Fruit fly (Drosophila melanogaster) whole organism, embryonic: ENCODE measurements around the gene CG34398.

Source experiments
- Abd-B ChIP-seq: fragments of 200-800 bp; sonication (Bioruptor generic); optimal IDR thresholded peaks from 2 replicates; lab custom pipeline; 2018; ENCODE audit warnings: missing biosample characterization, mild to moderate bottlenecking, missing genetic modification characterization, moderate library complexity
- Aef1 ChIP-seq: fragments of 200-800 bp; sonication (Bioruptor generic); IDR thresholded peaks from 3 replicates; pipeline ENCODE4 v1.3.6; 2022; ENCODE audit warnings: missing biosample characterization, missing genetic modification characterization
- Atf6 ChIP-seq: fragments of 200-800 bp; sonication (Bioruptor generic); IDR thresholded peaks from 2 replicates; pipeline ENCODE4 v1.3.6; 2022; ENCODE audit warnings: missing biosample characterization, missing genetic modification characterization
- B-H1 ChIP-seq: fragments of 200-800 bp; sonication (Bioruptor generic); IDR thresholded peaks from 3 replicates; pipeline ENCODE4 v1.3.6; 2022; ENCODE audit warnings: missing biosample characterization, missing genetic modification characterization
- BtbVII ChIP-seq: fragments of 200-800 bp; sonication (Bioruptor generic); optimal IDR thresholded peaks from 3 replicates; lab custom pipeline; 2017; ENCODE audit warnings: missing biosample characterization, mild to moderate bottlenecking, missing genetic modification characterization
- CG10543 ChIP-seq: fragments of 200-800 bp; sonication (Bioruptor generic); optimal IDR thresholded peaks from 3 replicates; lab custom pipeline; 2017; ENCODE audit warnings: missing biosample characterization, mild to moderate bottlenecking, missing genetic modification characterization, moderate library complexity
- CG11247 ChIP-seq: fragments of 200-800 bp; sonication (Bioruptor generic); IDR thresholded peaks from 2 replicates; pipeline ENCODE4 v1.3.6; 2022; ENCODE audit warnings: missing biosample characterization, missing genetic modification characterization
- CG11398 ChIP-seq: fragments of 200-800 bp; sonication (Bioruptor generic); optimal IDR thresholded peaks from 2 replicates; lab custom pipeline; 2016; ENCODE audit warnings: missing biosample characterization, missing genetic modification characterization
- CG12071 ChIP-seq: fragments of 200-800 bp; sonication (Bioruptor generic); optimal IDR thresholded peaks from 3 replicates; lab custom pipeline; 2018; ENCODE audit warnings: missing biosample characterization, mild to moderate bottlenecking, missing genetic modification characterization
- CG14050 ChIP-seq: fragments of 200-800 bp; sonication (Bioruptor generic); IDR thresholded peaks from 3 replicates; pipeline ENCODE4 v1.3.6; 2022; ENCODE audit warnings: missing biosample characterization, missing genetic modification characterization
- CG14965 ChIP-seq: fragments of 200-800 bp; sonication (Bioruptor generic); optimal IDR thresholded peaks from 2 replicates; lab custom pipeline; 2016; ENCODE audit warnings: missing biosample characterization, missing genetic modification characterization, borderline replicate concordance
- CG15011 ChIP-seq: fragments of 200-800 bp; sonication (Bioruptor generic); optimal IDR thresholded peaks from 3 replicates; lab custom pipeline; 2018; ENCODE audit warnings: missing biosample characterization, mild to moderate bottlenecking, missing genetic modification characterization
- CG15696 ChIP-seq: fragments of 200-800 bp; sonication (Bioruptor generic); optimal IDR thresholded peaks from 2 replicates; lab custom pipeline; 2019; ENCODE audit warnings: missing biosample characterization, mild to moderate bottlenecking, missing genetic modification characterization, moderate library complexity
- CG16813 ChIP-seq: fragments of 200-800 bp; sonication (Bioruptor generic); IDR thresholded peaks from 3 replicates; pipeline ENCODE4 v1.3.6; 2022; ENCODE audit warnings: missing biosample characterization, missing genetic modification characterization; ENCODE audit not compliant: partially characterized antibody
- CG18619 ChIP-seq: fragments of 200-800 bp; sonication (Bioruptor generic); optimal IDR thresholded peaks from 3 replicates; lab custom pipeline; 2017; ENCODE audit warnings: missing biosample characterization, mild to moderate bottlenecking, missing genetic modification characterization
- CG18764 ChIP-seq: fragments of 200-800 bp; sonication (Bioruptor generic); optimal IDR thresholded peaks from 3 replicates; lab custom pipeline; 2016; ENCODE audit warnings: missing biosample characterization, missing genetic modification characterization
- CG2889 ChIP-seq: fragments of 200-800 bp; sonication (Bioruptor generic); IDR thresholded peaks from 3 replicates; pipeline ENCODE4 v1.3.6; 2022; ENCODE audit warnings: missing biosample characterization, missing genetic modification characterization
- CG31388 ChIP-seq: fragments of 200-800 bp; sonication (Bioruptor generic); optimal IDR thresholded peaks from 2 replicates; lab custom pipeline; 2016; ENCODE audit warnings: missing biosample characterization, missing genetic modification characterization
- CG7928 ChIP-seq: fragments of 200-800 bp; sonication (Bioruptor generic); optimal IDR thresholded peaks from 2 replicates; lab custom pipeline; 2017; ENCODE audit warnings: missing biosample characterization, mild to moderate bottlenecking, missing genetic modification characterization
- CG8478 ChIP-seq: fragments of >200 bp; optimal IDR thresholded peaks from 2 replicates; lab custom pipeline; 2018
- CG8924 ChIP-seq: fragments of 200-800 bp; optimal IDR thresholded peaks from 3 replicates; lab custom pipeline; 2019; ENCODE audit warnings: missing biosample characterization, mild to moderate bottlenecking, missing genetic modification characterization, moderate library complexity
- CG9797 ChIP-seq: fragments of 200-800 bp; sonication (Bioruptor generic); optimal IDR thresholded peaks from 3 replicates; lab custom pipeline; 2018; ENCODE audit warnings: missing biosample characterization, mild to moderate bottlenecking, missing genetic modification characterization
- CG9932 ChIP-seq: fragments of 200-800 bp; sonication (Bioruptor generic); IDR thresholded peaks from 2 replicates; pipeline ENCODE4 v1.3.6; 2022; ENCODE audit warnings: missing biosample characterization, missing genetic modification characterization
- D ChIP-seq, 2 experiments: fragments of 200-800 bp in 1 of 2; fragments of >200 bp in 1 of 2; sonication (Bioruptor generic) in 1 of 2; optimal IDR thresholded peaks; 2 replicates in 1 of 2; 3 replicates in 1 of 2; lab custom pipeline; 2017; ENCODE audit warnings: mild to moderate bottlenecking in 1 of 2, missing biosample characterization in 1 of 2, missing genetic modification characterization in 1 of 2, missing genetic modification reagents in 1 of 2
- Deaf1 ChIP-seq: fragments of 200-800 bp; optimal IDR thresholded peaks from 3 replicates; lab custom pipeline; 2019; ENCODE audit warnings: missing biosample characterization, mild to moderate bottlenecking, missing genetic modification characterization, moderate library complexity
- Dip3 ChIP-seq: fragments of 200-800 bp; sonication (Bioruptor generic); optimal IDR thresholded peaks from 3 replicates; lab custom pipeline; 2016; ENCODE audit warnings: missing biosample characterization, missing genetic modification characterization
- Dll ChIP-seq: fragments of 200-800 bp; sonication (Bioruptor generic); IDR thresholded peaks from 4 replicates; pipeline ENCODE4 v1.3.6; 2022; ENCODE audit warnings: missing biosample characterization, missing genetic modification characterization; ENCODE audit not compliant: partially characterized antibody
- Doc3 ChIP-seq: fragments of 200-800 bp; sonication (Bioruptor generic); IDR thresholded peaks from 3 replicates; pipeline ENCODE4 v1.3.6; 2022; ENCODE audit warnings: missing biosample characterization, missing genetic modification characterization; ENCODE audit not compliant: partially characterized antibody
- Hmx ChIP-seq: fragments of 200-800 bp; sonication (Bioruptor generic); optimal IDR thresholded peaks from 2 replicates; lab custom pipeline; 2016; ENCODE audit warnings: missing biosample characterization, missing genetic modification characterization
- Mes4 ChIP-seq: fragments of 200-800 bp; sonication (Bioruptor generic); optimal IDR thresholded peaks from 2 replicates; lab custom pipeline; 2016; ENCODE audit warnings: missing biosample characterization, missing genetic modification characterization
- Stat92E ChIP-seq, 3 experiments: fragments of >200 bp in 2 of 3; fragments of 200-800 bp in 1 of 3; sonication (Bioruptor generic) in 1 of 3; optimal IDR thresholded peaks; 2 replicates each; lab custom pipeline; 2017 to 2019; ENCODE audit warnings: missing biosample characterization in 3 of 3, missing genetic modification characterization in 3 of 3, mild to moderate bottlenecking in 1 of 3, moderate library complexity in 1 of 3
- Usf ChIP-seq: fragments of 200-800 bp; sonication (Bioruptor generic); optimal IDR thresholded peaks from 2 replicates; lab custom pipeline; 2017; ENCODE audit warnings: missing genotype, missing biosample characterization, missing genetic modification characterization
- ato ChIP-seq: fragments of 200-800 bp; sonication (Bioruptor generic); IDR thresholded peaks from 2 replicates; pipeline ENCODE4 v1.3.6; 2022; ENCODE audit warnings: missing biosample characterization, missing genetic modification characterization; ENCODE audit not compliant: partially characterized antibody
- bab2 ChIP-seq: fragments of 200-800 bp; sonication (Bioruptor generic); optimal IDR thresholded peaks from 2 replicates; lab custom pipeline; 2016; ENCODE audit warnings: missing biosample characterization, missing genetic modification characterization
- cg ChIP-seq: fragments of 200-800 bp; sonication (Bioruptor generic); optimal IDR thresholded peaks from 3 replicates; lab custom pipeline; 2019; ENCODE audit warnings: missing biosample characterization, mild to moderate bottlenecking, missing genetic modification characterization, moderate library complexity
- chif ChIP-seq, 2 experiments: fragments of 200-800 bp; sonication (Bioruptor generic); optimal IDR thresholded peaks; 3 replicates each; lab custom pipeline; 2016; ENCODE audit warnings: missing biosample characterization in 2 of 2, missing genetic modification characterization in 2 of 2
- chm ChIP-seq: fragments of 200-800 bp; sonication (Bioruptor generic); IDR thresholded peaks from 2 replicates; pipeline ENCODE4 v1.3.6; 2022; ENCODE audit warnings: missing biosample characterization, missing genetic modification characterization
- dati ChIP-seq: fragments of 200-800 bp; sonication (Bioruptor generic); IDR thresholded peaks from 2 replicates; pipeline ENCODE4 v1.3.6; 2022; ENCODE audit warnings: missing biosample characterization, missing genetic modification characterization
- fd102C ChIP-seq: fragments of 200-800 bp; sonication (Bioruptor generic); optimal IDR thresholded peaks from 2 replicates; lab custom pipeline; 2018; ENCODE audit warnings: missing biosample characterization, mild to moderate bottlenecking, missing genetic modification characterization, moderate library complexity
- fd96Cb ChIP-seq: fragments of 200-800 bp; sonication (Bioruptor generic); optimal IDR thresholded peaks from 2 replicates; lab custom pipeline; 2018; ENCODE audit warnings: missing biosample characterization, mild to moderate bottlenecking, missing genetic modification characterization, moderate library complexity
- jumu ChIP-seq: fragments of 200-800 bp; sonication (Bioruptor generic); optimal IDR thresholded peaks from 3 replicates; lab custom pipeline; 2016; ENCODE audit warnings: missing biosample characterization, missing genetic modification characterization
- mld ChIP-seq: fragments of 200-800 bp; sonication (Bioruptor generic); IDR thresholded peaks from 3 replicates; pipeline ENCODE4 v1.3.6; 2022; ENCODE audit warnings: missing biosample characterization, missing genetic modification characterization; ENCODE audit not compliant: partially characterized antibody
- nerfin-1 ChIP-seq: fragments of 200-800 bp; sonication (Bioruptor generic); optimal IDR thresholded peaks from 3 replicates; lab custom pipeline; 2019; ENCODE audit warnings: missing biosample characterization, mild to moderate bottlenecking, missing genetic modification characterization, moderate library complexity
- org-1 ChIP-seq: fragments of 200-800 bp; sonication (Bioruptor generic); optimal IDR thresholded peaks from 2 replicates; lab custom pipeline; 2017; ENCODE audit warnings: missing biosample characterization, missing genetic modification characterization
- row ChIP-seq: fragments of 200-800 bp; sonication (Bioruptor generic); IDR thresholded peaks from 3 replicates; pipeline ENCODE4 v1.3.6; 2022; ENCODE audit warnings: missing biosample characterization, missing genetic modification characterization
- salm ChIP-seq: fragments of 200-800 bp; sonication (Bioruptor generic); optimal IDR thresholded peaks from 2 replicates; lab custom pipeline; 2018; ENCODE audit warnings: missing biosample characterization, mild to moderate bottlenecking, missing genetic modification characterization
- stc ChIP-seq: fragments of 200-800 bp; sonication (Bioruptor generic); IDR thresholded peaks from 2 replicates; pipeline ENCODE4 v1.3.6; 2022; ENCODE audit warnings: missing biosample characterization, missing genetic modification characterization
- tx ChIP-seq: fragments of 200-800 bp; sonication (Bioruptor generic); optimal IDR thresholded peaks from 2 replicates; lab custom pipeline; 2016; ENCODE audit warnings: missing biosample characterization, missing genetic modification characterization
- unpg ChIP-seq: fragments of 200-800 bp; sonication (Bioruptor generic); optimal IDR thresholded peaks from 3 replicates; lab custom pipeline; 2018; ENCODE audit warnings: missing biosample characterization, mild to moderate bottlenecking, missing genetic modification characterization, moderate library complexity

The CG34398 gene

DNA sequence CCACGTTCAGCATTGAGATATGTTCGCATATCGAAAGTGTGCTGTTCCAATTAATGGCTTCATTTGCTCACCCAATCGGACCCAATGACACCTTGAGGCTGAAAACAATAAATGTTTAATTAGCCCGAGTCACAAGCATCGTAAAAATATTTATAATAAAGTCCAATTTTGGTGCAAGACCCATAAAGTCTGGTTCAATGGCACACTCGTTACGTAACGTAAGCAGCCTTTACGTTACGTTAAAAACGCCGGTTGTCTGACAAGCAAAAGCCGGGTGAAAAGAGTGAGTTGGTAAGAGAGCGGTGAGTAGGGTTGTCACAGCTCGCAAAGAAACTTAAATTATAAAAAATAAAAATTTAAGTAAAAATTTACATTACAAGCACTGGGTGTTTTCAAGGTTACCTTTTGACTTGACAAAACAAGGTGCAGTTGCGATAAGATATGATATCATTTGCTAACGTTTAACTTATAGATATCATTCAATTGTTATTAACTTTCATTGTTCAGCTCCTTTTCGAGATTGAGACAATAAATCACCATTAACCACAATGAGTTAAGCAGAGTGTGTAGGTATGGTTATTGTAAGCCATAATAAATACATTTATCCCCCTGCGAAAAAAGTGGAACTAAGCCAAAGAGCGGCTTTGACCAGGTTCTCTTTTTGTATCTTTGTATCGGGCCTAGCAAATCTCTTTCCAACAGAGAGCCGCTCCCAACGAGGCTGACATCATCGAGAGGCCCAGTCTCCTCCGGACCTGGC lies 452 bp upstream of the CG34398 start (continued):
- TF ChIP-seq bab2 (GFP tag; lab: Kevin White, UChicago) (no peak), CG14965 (no peak), row (GFP tag; lab: Robert Waterston, UW) (peak; percentile 49; the same call in 1 of the 3 replicates), Doc3 (GFP tag; lab: Robert Waterston, UW) (no peak), CG18764 (GFP tag; lab: Kevin White, UChicago) (no peak), mld (GFP tag; lab: Robert Waterston, UW) (no peak), fd102C (GFP tag; lab: Kevin White, UChicago) (no peak), CG15696 (tag; lab: Kevin White, UChicago) (no peak), nerfin-1 (tag; lab: Kevin White, UChicago) (peak; percentile 28), chif (GFP tag; optimal IDR thresholded peaks at IDR 0.05; lab: Kevin White, UChicago) (peak in 1 of 2 experiments; percentile 8), CG10543 (GFP tag; lab: Kevin White, UChicago) (no peak), Usf (no peak), CG14050 (GFP tag; lab: Robert Waterston, UW) (no peak), CG12071 (GFP tag; lab: Kevin White, UChicago) (no peak), D (optimal IDR thresholded peaks at IDR 0.05; lab: Kevin White, UChicago) (no peak), D (GFP tag; optimal IDR thresholded peaks at IDR 0.05; lab: Kevin White, UChicago) (no peak), Deaf1 (tag; lab: Kevin White, UChicago) (no peak), CG15011 (GFP tag; lab: Kevin White, UChicago) (peak; percentile 27), Dip3 (GFP tag; lab: Kevin White, UChicago) (peak; percentile 11), tx (GFP tag; lab: Kevin White, UChicago) (no peak), unpg (GFP tag; lab: Kevin White, UChicago) (peak; percentile 63), B-H1 (no peak), CG7928 (peak; percentile 0), Abd-B (GFP tag; lab: Kevin White, UChicago) (peak; percentile 27), CG2889 (GFP tag; lab: Robert Waterston, UW) (no peak), Aef1 (GFP tag; lab: Robert Waterston, UW) (no peak), stc (GFP tag; lab: Robert Waterston, UW) (no peak), ato (GFP tag; lab: Robert Waterston, UW) (no peak), chm (GFP tag; lab: Robert Waterston, UW) (no peak), CG8478 (lab: Kevin White, UChicago) (no peak), Mes4 (GFP tag; lab: Kevin White, UChicago) (no peak), Dll (no peak), CG18619 (peak; percentile 17), CG8924 (tag; lab: Kevin White, UChicago) (peak; percentile 34), fd96Cb (tag; lab: Kevin White, UChicago) (peak; percentile 44), salm (tag; lab: Kevin White, UChicago) (peak; percentile 12), jumu (GFP tag; lab: Kevin White, UChicago) (no peak), Stat92E (GFP tag; optimal IDR thresholded peaks at IDR 0.05; lab: Kevin White, UChicago) (no peak), org-1 (GFP tag; lab: Kevin White, UChicago) (no peak), cg (GFP tag; lab: Kevin White, UChicago) (no peak), Hmx (GFP tag; lab: Kevin White, UChicago) (no peak), CG9797 (GFP tag; lab: Kevin White, UChicago) (no peak), CG16813 (GFP tag; lab: Robert Waterston, UW) (no peak), CG11247 (no peak), CG31388 (GFP tag; lab: Kevin White, UChicago) (no peak), CG9932 (GFP tag; lab: Robert Waterston, UW) (peak; percentile 56; the same call in 1 of the 2 replicates), BtbVII (GFP tag; lab: Kevin White, UChicago) (peak; percentile 43), CG11398 (GFP tag; lab: Kevin White, UChicago) (no peak), dati (no peak), Atf6 (GFP tag; lab: Robert Waterston, UW) (no peak; the same call in 1 of the 2 replicates)
